Worm (Caenorhabditis elegans) whole organism, midembryonic: ENCODE data around the gene F36H12.10.

Experiments used
- cog-1 ChIP-seq: sonication (generic microtip); optimal IDR thresholded peaks from 2 replicates; lab custom pipeline; 2016; ENCODE audit warnings: missing genetic modification characterization, missing compliant biosample characterization
- flt-1 ChIP-seq: fragments of 200-800 bp; sonication (Bioruptor generic); IDR thresholded peaks from 2 replicates; pipeline ENCODE4 v1.3.6; 2022; ENCODE audit warnings: missing genetic modification characterization, missing compliant biosample characterization
- med-1 ChIP-seq: sonication (generic microtip); optimal IDR thresholded peaks from 2 replicates; lab custom pipeline; 2017; ENCODE audit warnings: missing genetic modification characterization, mild to moderate bottlenecking, missing compliant biosample characterization, antibody characterized with exemption, missing genetic modification reagents; ENCODE audit not compliant: insufficient read depth
- ref-1 ChIP-seq: fragments of 200-800 bp; sonication (Bioruptor generic); conservative IDR thresholded peaks from 2 replicates; pipeline ENCODE4 v1.3.6; 2022; ENCODE audit warnings: missing genetic modification reagents, missing genetic modification characterization, missing compliant biosample characterization

DNA sequence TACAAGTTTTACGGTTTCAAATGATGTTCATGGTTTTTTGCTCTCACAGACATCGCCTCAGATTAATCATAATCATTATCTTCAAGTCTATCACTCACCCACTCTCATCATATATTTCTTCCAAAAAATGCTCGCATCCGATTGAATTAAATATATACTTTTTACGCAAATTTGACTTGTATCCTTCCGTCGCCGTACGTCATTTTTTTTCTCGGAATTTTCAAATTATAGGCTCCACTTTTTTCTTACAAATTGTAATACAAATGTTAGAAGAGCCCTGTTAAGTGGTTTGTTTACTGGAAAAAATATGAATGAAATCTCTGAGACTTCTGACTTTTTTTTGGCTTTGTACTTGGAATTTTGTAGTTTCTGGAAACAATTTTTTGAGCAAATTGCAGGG lies 32.6 kb upstream of the F36H12.10 start:
- TF ChIP-seq cog-1 (tag; lab: Kevin White, UChicago) (no peak), flt-1 (GFP tag; lab: Robert Waterston, UW) (no peak), med-1 (GFP tag; lab: Kevin White, UChicago) (no peak), ref-1 (no peak)
